Worm (Caenorhabditis elegans): Measurements from ENCODE around the gene tmem-145.
A peak's percentile ranks its signal among the peaks of the same experiment; 100 is the strongest.

Gene tmem-145

ce11 chrX:12106004-12106403 is 32.3 kb upstream of the tmem-145 start (continued):
- TF ChIP-seq tbp1 (GFP tag; optimal IDR thresholded peaks at IDR 0.05) (peak; percentile 99), attf-3 (GFP tag; conservative IDR thresholded peaks at IDR 0.05) (peak; percentile 40; the same call in 1 of the 2 replicates), F10E7.11 (tag; optimal IDR thresholded peaks at IDR 0.05) (peak; percentile 36), cebp-1 (GFP tag; IDR thresholded peaks at IDR 0.05) (peak; percentile 40; the same call in 1 of the 2 replicates), cebp-1 (tag; optimal IDR thresholded peaks at IDR 0.05) (no peak), nhr-80 (tag; optimal IDR thresholded peaks at IDR 0.05) (peak; percentile 59), lir-1 (GFP tag; conservative IDR thresholded peaks at IDR 0.05) (peak; percentile 10; the same call in 1 of the 2 replicates), dpff-1 (tag; optimal IDR thresholded peaks at IDR 0.05) (peak; percentile 6), snpc-1.1 (tag; optimal IDR thresholded peaks at IDR 0.05; ENCODE audit: insufficient read depth) (peak; percentile 26), lag-1 (GFP tag; IDR thresholded peaks at IDR 0.05) (no peak), hsf-1 (GFP tag; IDR thresholded peaks at IDR 0.05) (no peak), F37B4.10 (GFP tag; IDR thresholded peaks at IDR 0.05) (0 out of 2 replicates have a peak, but pooled peaks have one; percentile 60), lin-40 (tag; optimal IDR thresholded peaks at IDR 0.05) (peak; percentile 88), die-1 (tag; optimal IDR thresholded peaks at IDR 0.05) (peak; percentile 98), dox-1 (GFP tag; IDR thresholded peaks at IDR 0.05) (no peak; the same call in 1 of the 2 replicates), F39B2.1 (GFP tag; IDR thresholded peaks at IDR 0.05) (no peak), egl-44 (GFP tag; IDR thresholded peaks at IDR 0.05) (peak; percentile 91), tbx-9 (tag; optimal IDR thresholded peaks at IDR 0.05; ENCODE audit: borderline replicate concordance) (peak; percentile 73), nfyb-1 (GFP tag; IDR thresholded peaks at IDR 0.05) (peak; percentile 93), ama-1 (optimal IDR thresholded peaks at IDR 0.05) (no peak), ama-1 (GFP tag; optimal IDR thresholded peaks at IDR 0.05) (peak in 1 of 2 experiments; percentile 90), K11D2.4 (GFP tag; IDR thresholded peaks at IDR 0.05) (peak; percentile 88), zim-3 (tag; optimal IDR thresholded peaks at IDR 0.05) (peak; percentile 89), nfya-2 (GFP tag; IDR thresholded peaks at IDR 0.05) (no peak), bed-2 (GFP tag; IDR thresholded peaks at IDR 0.05) (0 out of 2 replicates have a peak, but pooled peaks have one; percentile 47), F57C9.4 (tag; optimal IDR thresholded peaks at IDR 0.05) (no peak), K12H6.12 (tag; optimal IDR thresholded peaks at IDR 0.05) (peak; percentile 79), attf-6 (GFP tag; IDR thresholded peaks at IDR 0.05) (peak; percentile 60; the same call in 1 of the 2 replicates), ztf-22 (GFP tag; optimal IDR thresholded peaks at IDR 0.05) (peak; percentile 64), nfya-1 (tag; optimal IDR thresholded peaks at IDR 0.05; ENCODE audit: borderline replicate concordance, insufficient read depth) (no peak), Y79H2A.3 (GFP tag; conservative IDR thresholded peaks at IDR 0.05) (0 out of 2 replicates have a peak, but pooled peaks have one; percentile 33), lin-26 (GFP tag; IDR thresholded peaks at IDR 0.05) (peak; percentile 99), F33H1.4 (GFP tag; IDR thresholded peaks at IDR 0.05) (no peak), madf-6 (GFP tag; IDR thresholded peaks at IDR 0.05) (no peak), ceh-58 (GFP tag; IDR thresholded peaks at IDR 0.05) (no peak), hlh-26 (GFP tag; conservative IDR thresholded peaks at IDR 0.05) (no peak), ceh-27 (GFP tag; optimal IDR thresholded peaks at IDR 0.05) (peak; percentile 91), nhr-27 (tag; optimal IDR thresholded peaks at IDR 0.05) (peak; percentile 93), bed-1 (GFP tag; IDR thresholded peaks at IDR 0.05) (no peak), chd-7 (tag; optimal IDR thresholded peaks at IDR 0.05) (peak; percentile 92), ceh-100 (GFP tag; IDR thresholded peaks at IDR 0.05) (peak; percentile 52), ccch-3 (GFP tag; optimal IDR thresholded peaks at IDR 0.05) (peak; percentile 12), hrde-1 (tag; optimal IDR thresholded peaks at IDR 0.05; ENCODE audit: borderline replicate concordance) (peak; percentile 47), lin-35 (GFP tag; optimal IDR thresholded peaks at IDR 0.05) (peak in 1 of 3 experiments; percentile 89), hlh-12 (tag; optimal IDR thresholded peaks at IDR 0.05) (peak; percentile 87), egrh-3 (GFP tag; IDR thresholded peaks at IDR 0.05) (no peak; the same call in 1 of the 2 replicates)
